Fruit fly (Drosophila melanogaster) whole organism, embryonic: ENCODE data around the gene Crg-1.

Experiments
- CG10274 ChIP-seq: fragments of 200-800 bp; sonication (Bioruptor generic); optimal IDR thresholded peaks from 3 replicates; lab custom pipeline; 2017; ENCODE audit warnings: missing biosample characterization, mild to moderate bottlenecking, missing genetic modification characterization
- CG11398 ChIP-seq: fragments of 200-800 bp; sonication (Bioruptor generic); optimal IDR thresholded peaks from 2 replicates; lab custom pipeline; 2016; ENCODE audit warnings: missing biosample characterization, missing genetic modification characterization
- CG12155 ChIP-seq: fragments of 200-800 bp; sonication (Bioruptor generic); optimal IDR thresholded peaks from 3 replicates; lab custom pipeline; 2016; ENCODE audit warnings: missing biosample characterization, missing genetic modification characterization
- CG13894 ChIP-seq: fragments of 200-800 bp; sonication (Bioruptor generic); optimal IDR thresholded peaks from 3 replicates; lab custom pipeline; 2018; ENCODE audit warnings: missing biosample characterization, mild to moderate bottlenecking, missing genetic modification characterization, moderate library complexity
- CG14014 ChIP-seq: fragments of 200-800 bp; sonication (Bioruptor generic); IDR thresholded peaks from 2 replicates; pipeline ENCODE4 v1.3.6; 2022; ENCODE audit warnings: missing biosample characterization, missing genetic modification characterization
- CG16813 ChIP-seq: fragments of 200-800 bp; sonication (Bioruptor generic); IDR thresholded peaks from 3 replicates; pipeline ENCODE4 v1.3.6; 2022; ENCODE audit warnings: missing biosample characterization, missing genetic modification characterization; ENCODE audit not compliant: partially characterized antibody
- CG17361 ChIP-seq: fragments of 200-800 bp; sonication (Bioruptor generic); IDR thresholded peaks from 3 replicates; pipeline ENCODE4 v1.3.6; 2022; ENCODE audit warnings: missing biosample characterization, missing genetic modification characterization
- CG17385 ChIP-seq: fragments of 200-800 bp; sonication (Bioruptor generic); optimal IDR thresholded peaks from 3 replicates; lab custom pipeline; 2018; ENCODE audit warnings: missing biosample characterization, mild to moderate bottlenecking, missing genetic modification characterization
- CG1792 ChIP-seq: fragments of 200-800 bp; sonication (Bioruptor generic); optimal IDR thresholded peaks from 2 replicates; lab custom pipeline; 2016; ENCODE audit warnings: missing biosample characterization, missing genetic modification characterization
- CG18619 ChIP-seq: fragments of 200-800 bp; sonication (Bioruptor generic); optimal IDR thresholded peaks from 3 replicates; lab custom pipeline; 2017; ENCODE audit warnings: missing biosample characterization, mild to moderate bottlenecking, missing genetic modification characterization
- CG3163 ChIP-seq: fragments of 200-800 bp; sonication (Bioruptor generic); optimal IDR thresholded peaks from 3 replicates; lab custom pipeline; 2016; ENCODE audit warnings: missing biosample characterization, missing genetic modification characterization
- CG3281 ChIP-seq: fragments of 200-800 bp; sonication (Bioruptor generic); optimal IDR thresholded peaks from 3 replicates; lab custom pipeline; 2017; ENCODE audit warnings: missing biosample characterization, mild to moderate bottlenecking, missing genetic modification characterization
- CG33213 ChIP-seq: fragments of 200-800 bp; sonication (Bioruptor generic); optimal IDR thresholded peaks from 3 replicates; lab custom pipeline; 2016; ENCODE audit warnings: missing biosample characterization, missing genetic modification characterization
- CG34422 ChIP-seq: fragments of 200-800 bp; sonication (Bioruptor generic); IDR thresholded peaks from 3 replicates; pipeline ENCODE4 v1.3.6; 2022; ENCODE audit warnings: missing biosample characterization, missing genetic modification characterization
- CG4282 ChIP-seq: fragments of 200-800 bp; sonication (Bioruptor generic); optimal IDR thresholded peaks from 2 replicates; lab custom pipeline; 2016; ENCODE audit warnings: missing biosample characterization, missing genetic modification characterization
- CG4360 ChIP-seq: fragments of 200-800 bp; sonication (Bioruptor generic); IDR thresholded peaks from 2 replicates; pipeline ENCODE4 v1.3.6; 2022; ENCODE audit warnings: missing biosample characterization, missing genetic modification characterization
- CG4404 ChIP-seq: fragments of 200-800 bp; sonication (Bioruptor generic); IDR thresholded peaks from 2 replicates; pipeline ENCODE4 v1.3.6; 2022; ENCODE audit warnings: missing biosample characterization, missing genetic modification characterization
- CG5953 ChIP-seq: fragments of 200-800 bp; sonication (Bioruptor generic); IDR thresholded peaks from 2 replicates; pipeline ENCODE4 v1.3.6; 2022; ENCODE audit warnings: missing biosample characterization, missing genetic modification characterization
- CG6175 ChIP-seq: fragments of 200-800 bp; sonication (Bioruptor generic); IDR thresholded peaks from 3 replicates; pipeline ENCODE4 v1.3.6; 2022; ENCODE audit warnings: missing biosample characterization, missing genetic modification characterization
- CG9817 ChIP-seq: fragments of 200-800 bp; sonication (Bioruptor generic); optimal IDR thresholded peaks from 2 replicates; lab custom pipeline; 2018; ENCODE audit warnings: missing biosample characterization, mild to moderate bottlenecking, missing genetic modification characterization, moderate library complexity
- E2f2 ChIP-seq: fragments of 200-800 bp; sonication (Bioruptor generic); IDR thresholded peaks from 2 replicates; pipeline ENCODE4 v1.3.6; 2022; ENCODE audit warnings: missing biosample characterization, missing genetic modification characterization
- Eip74EF ChIP-seq, 2 experiments: fragments of 200-800 bp in 1 of 2; fragments of >200 bp in 1 of 2; sonication (Bioruptor generic) in 1 of 2; optimal IDR thresholded peaks; 2 replicates each; lab custom pipeline; 2017 to 2019; ENCODE audit warnings: missing biosample characterization in 2 of 2, missing genetic modification characterization in 2 of 2, mild to moderate bottlenecking in 1 of 2, moderate library complexity in 1 of 2
- Hey ChIP-seq: fragments of 200-800 bp; sonication (Bioruptor generic); optimal IDR thresholded peaks from 3 replicates; lab custom pipeline; 2018; ENCODE audit warnings: missing biosample characterization, mild to moderate bottlenecking, missing genetic modification characterization
- Hr51 ChIP-seq, 2 experiments: fragments of 200-800 bp; sonication (Bioruptor generic); optimal IDR thresholded peaks; 2 replicates in 1 of 2; 3 replicates in 1 of 2; lab custom pipeline; 2016 to 2018; ENCODE audit warnings: missing biosample characterization in 2 of 2, missing genetic modification characterization in 2 of 2, mild to moderate bottlenecking in 1 of 2, moderate library complexity in 1 of 2
- Hr78 ChIP-seq, 2 experiments: fragments of 200-800 bp in 1 of 2; fragments of >200 bp in 1 of 2; sonication (Bioruptor generic) in 1 of 2; optimal IDR thresholded peaks; 2 replicates each; lab custom pipeline; 2017 to 2019; ENCODE audit warnings: missing biosample characterization in 2 of 2, missing genetic modification characterization in 2 of 2, mild to moderate bottlenecking in 1 of 2, moderate library complexity in 1 of 2
- Lhr ChIP-seq: fragments of 200-800 bp; sonication (Bioruptor generic); optimal IDR thresholded peaks from 3 replicates; lab custom pipeline; 2017; ENCODE audit warnings: mild to moderate bottlenecking, missing biosample characterization, missing genetic modification reagents, missing genetic modification characterization
- MTF-1 ChIP-seq: fragments of 200-800 bp; sonication (Bioruptor generic); optimal IDR thresholded peaks from 2 replicates; lab custom pipeline; 2018; ENCODE audit warnings: missing biosample characterization, mild to moderate bottlenecking, missing genetic modification characterization, borderline replicate concordance
- Myb ChIP-seq: fragments of 200-800 bp; sonication (Bioruptor generic); optimal IDR thresholded peaks from 2 replicates; lab custom pipeline; 2016; ENCODE audit warnings: missing biosample characterization, missing genetic modification characterization
- NfI ChIP-seq: fragments of 200-800 bp; sonication (Bioruptor generic); optimal IDR thresholded peaks from 3 replicates; lab custom pipeline; 2018; ENCODE audit warnings: missing biosample characterization, mild to moderate bottlenecking, missing genetic modification characterization, moderate library complexity
- Rx ChIP-seq: fragments of 200-800 bp; sonication (Bioruptor generic); IDR thresholded peaks from 2 replicates; pipeline ENCODE4 v1.3.6; 2022; ENCODE audit warnings: missing biosample characterization, missing genetic modification characterization
- Side ChIP-seq: fragments of 200-800 bp; sonication (Bioruptor generic); optimal IDR thresholded peaks from 2 replicates; lab custom pipeline; 2016; ENCODE audit warnings: missing biosample characterization, missing genetic modification characterization
- abd-A ChIP-seq: fragments of 200-800 bp; sonication (Bioruptor generic); optimal IDR thresholded peaks from 3 replicates; lab custom pipeline; 2019; ENCODE audit warnings: missing biosample characterization, mild to moderate bottlenecking, missing genetic modification characterization, moderate library complexity
- chn ChIP-seq: fragments of 200-800 bp; sonication (Bioruptor generic); optimal IDR thresholded peaks from 2 replicates; lab custom pipeline; 2016; ENCODE audit warnings: missing biosample characterization, missing genetic modification characterization
- dm ChIP-seq: fragments of 200-800 bp; sonication (Bioruptor generic); optimal IDR thresholded peaks from 3 replicates; lab custom pipeline; 2016; ENCODE audit warnings: missing biosample characterization, missing genetic modification characterization
- emc ChIP-seq: fragments of 200-800 bp; sonication (Bioruptor generic); optimal IDR thresholded peaks from 2 replicates; lab custom pipeline; 2016; ENCODE audit warnings: missing biosample characterization, missing genetic modification characterization
- eve ChIP-seq, 2 experiments: fragments of >200 bp; optimal IDR thresholded peaks; 2 replicates each; lab custom pipeline; 2017; ENCODE audit warnings: missing biosample characterization in 2 of 2, missing genetic modification characterization in 2 of 2
- ewg ChIP-seq: fragments of 200-800 bp; sonication (Bioruptor generic); optimal IDR thresholded peaks from 3 replicates; lab custom pipeline; 2017; ENCODE audit warnings: mild to moderate bottlenecking, missing biosample characterization, missing genetic modification reagents, missing genetic modification characterization
- ftz-f1 ChIP-seq: fragments of 200-800 bp; sonication (Bioruptor generic); optimal IDR thresholded peaks from 2 replicates; lab custom pipeline; 2016; ENCODE audit warnings: missing biosample characterization, missing genetic modification characterization
- gt ChIP-seq: fragments of 200-800 bp; sonication (Bioruptor generic); IDR thresholded peaks from 2 replicates; pipeline ENCODE4 v1.3.6; 2022; ENCODE audit warnings: missing biosample characterization, missing genetic modification characterization
- kah ChIP-seq: fragments of 200-800 bp; sonication (Bioruptor generic); optimal IDR thresholded peaks from 2 replicates; lab custom pipeline; 2018; ENCODE audit warnings: missing biosample characterization, mild to moderate bottlenecking, missing genetic modification characterization
- kni ChIP-seq: fragments of 200-800 bp; sonication (Bioruptor generic); optimal IDR thresholded peaks from 3 replicates; lab custom pipeline; 2017; ENCODE audit warnings: mild to moderate bottlenecking, missing biosample characterization, missing genetic modification reagents, missing genetic modification characterization
- maf-S ChIP-seq: fragments of 200-800 bp; sonication (Bioruptor generic); optimal IDR thresholded peaks from 2 replicates; lab custom pipeline; 2016; ENCODE audit warnings: missing biosample characterization, missing genetic modification characterization
- mld ChIP-seq: fragments of 200-800 bp; sonication (Bioruptor generic); IDR thresholded peaks from 3 replicates; pipeline ENCODE4 v1.3.6; 2022; ENCODE audit warnings: missing biosample characterization, missing genetic modification characterization; ENCODE audit not compliant: partially characterized antibody
- scrt ChIP-seq: fragments of 200-800 bp; sonication (Bioruptor generic); optimal IDR thresholded peaks from 2 replicates; lab custom pipeline; 2018; ENCODE audit warnings: missing biosample characterization, mild to moderate bottlenecking, missing genetic modification characterization, moderate library complexity
- sd ChIP-seq: fragments of 200-800 bp; sonication (Bioruptor generic); optimal IDR thresholded peaks from 3 replicates; lab custom pipeline; 2018; ENCODE audit warnings: missing biosample characterization, mild to moderate bottlenecking, missing genetic modification characterization, moderate library complexity
- sens ChIP-seq: fragments of 200-800 bp; sonication (Bioruptor generic); peaks from one replicate; lab custom pipeline; 2016; ENCODE audit warnings: missing biosample characterization, missing genetic modification characterization
- slp2 ChIP-seq: fragments of 200-800 bp; sonication (Bioruptor generic); optimal IDR thresholded peaks from 2 replicates; lab custom pipeline; 2016; ENCODE audit warnings: missing biosample characterization, missing genetic modification characterization
- tll ChIP-seq, 2 experiments: fragments of 200-800 bp in 1 of 2; fragments of >200 bp in 1 of 2; sonication (Bioruptor generic) in 1 of 2; optimal IDR thresholded peaks; 2 replicates each; lab custom pipeline; 2017 to 2019; ENCODE audit warnings: missing biosample characterization in 2 of 2, missing genetic modification characterization in 2 of 2, mild to moderate bottlenecking in 1 of 2, moderate library complexity in 1 of 2
- twi ChIP-seq: fragments of 200-800 bp; optimal IDR thresholded peaks from 2 replicates; lab custom pipeline; 2019; ENCODE audit warnings: missing biosample characterization, mild to moderate bottlenecking, missing genetic modification characterization, moderate library complexity
- unc-4 ChIP-seq: fragments of 200-800 bp; sonication (Bioruptor generic); IDR thresholded peaks from 2 replicates; pipeline ENCODE4 v1.3.6; 2022; ENCODE audit warnings: missing biosample characterization, missing genetic modification characterization; ENCODE audit not compliant: partially characterized antibody

The Crg-1 gene

dm6 chrX:3780884-3781283 is 12.1 kb upstream of the Crg-1 start (continued):
- peak; percentile 26 for TF ChIP-seq CG11398 (GFP tag; lab: Kevin White, UChicago)
- no peak for TF ChIP-seq Rx (GFP tag; lab: Robert Waterston, UW)
- 0 out of 3 replicates have a peak, but pooled peaks have one; percentile 27 for TF ChIP-seq CG16813
- TF ChIP-seq ewg (GFP tag; lab: Kevin White, UChicago), result peak; percentile 26
- peak; percentile 52 for TF ChIP-seq CG12155 (GFP tag; lab: Kevin White, UChicago)
- no peak for TF ChIP-seq CG5953 (GFP tag; lab: Robert Waterston, UW)
- TF ChIP-seq slp2 (GFP tag; lab: Kevin White, UChicago), result no peak
- peak; percentile 33 for TF ChIP-seq CG33213 (GFP tag; lab: Kevin White, UChicago)
- peak; percentile 88 for TF ChIP-seq sens (GFP tag; lab: Kevin White, UChicago)
- TF ChIP-seq CG10274 (GFP tag; lab: Kevin White, UChicago), result no peak
- TF ChIP-seq gt, result no peak
- TF ChIP-seq CG1792, result no peak
- TF ChIP-seq CG6175 (GFP tag; lab: Robert Waterston, UW), result peak; percentile 95
- no peak for TF ChIP-seq maf-S (GFP tag; lab: Kevin White, UChicago)
- TF ChIP-seq emc (GFP tag; lab: Kevin White, UChicago), result no peak
- peak; percentile 25 for TF ChIP-seq Myb
- no peak for TF ChIP-seq Hey (tag; lab: Kevin White, UChicago)
- peak; percentile 86 for TF ChIP-seq sd (tag; lab: Kevin White, UChicago)
- peak; percentile 49 for TF ChIP-seq Side (GFP tag; lab: Kevin White, UChicago)
- peak; percentile 29 for TF ChIP-seq ftz-f1 (GFP tag; lab: Kevin White, UChicago)
- peak in 1 of 2 experiments; percentile 12 for TF ChIP-seq Hr51 (GFP tag; optimal IDR thresholded peaks at IDR 0.05; lab: Kevin White, UChicago)
- TF ChIP-seq Eip74EF (GFP tag; optimal IDR thresholded peaks at IDR 0.05; lab: Kevin White, UChicago), result no peak
- peak; percentile 45 for TF ChIP-seq dm (GFP tag; lab: Kevin White, UChicago)
- peak; percentile 49; the same call in 1 of the 2 replicates for TF ChIP-seq unc-4 (GFP tag; lab: Robert Waterston, UW)
- no peak for TF ChIP-seq CG9817 (tag; lab: Kevin White, UChicago)
- peak; percentile 36; the same call in 1 of the 2 replicates for TF ChIP-seq E2f2 (GFP tag; lab: Robert Waterston, UW)
- TF ChIP-seq CG4404, result no peak
- peak; percentile 0 for TF ChIP-seq NfI (GFP tag; lab: Kevin White, UChicago)
- no peak for TF ChIP-seq CG3281
- TF ChIP-seq CG4282 (GFP tag; lab: Kevin White, UChicago), result peak; percentile 11
- TF ChIP-seq CG17385, result peak; percentile 65
- peak; percentile 33 for TF ChIP-seq scrt (GFP tag; lab: Kevin White, UChicago)
- TF ChIP-seq Lhr (GFP tag; lab: Kevin White, UChicago), result peak; percentile 48
- peak; percentile 14 for TF ChIP-seq twi (tag; lab: Kevin White, UChicago)
- TF ChIP-seq CG14014, result no peak
- TF ChIP-seq tll (GFP tag; optimal IDR thresholded peaks at IDR 0.05; lab: Kevin White, UChicago), result peak in 1 of 2 experiments; percentile 4
- TF ChIP-seq MTF-1 (GFP tag; lab: Kevin White, UChicago), result no peak
- TF ChIP-seq CG34422 (GFP tag; lab: Robert Waterston, UW), result peak; percentile 79; the same call in 1 of the 3 replicates
- no peak for TF ChIP-seq Hr78 (GFP tag; optimal IDR thresholded peaks at IDR 0.05; lab: Kevin White, UChicago)
- TF ChIP-seq CG4360, result peak; percentile 35; the same call in 1 of the 2 replicates
- TF ChIP-seq kah (GFP tag; lab: Kevin White, UChicago), result peak; percentile 51
- TF ChIP-seq CG18619 (GFP tag; lab: Kevin White, UChicago), result no peak
- TF ChIP-seq mld, result no peak
- TF ChIP-seq CG17361, result no peak
- TF ChIP-seq CG13894, result peak; percentile 16
- TF ChIP-seq chn, result peak; percentile 47
- no peak for TF ChIP-seq eve (GFP tag; optimal IDR thresholded peaks at IDR 0.05; lab: Kevin White, UChicago)
- peak; percentile 77 for TF ChIP-seq CG3163 (GFP tag; lab: Kevin White, UChicago)
- TF ChIP-seq kni (GFP tag; lab: Kevin White, UChicago), result peak; percentile 31
- TF ChIP-seq abd-A (tag; lab: Kevin White, UChicago), result peak; percentile 66
